Fruit fly (Drosophila melanogaster) whole organism, embryonic: ENCODE data around the gene CG14329.

Experiments
- ATbp ChIP-seq: fragments of 200-800 bp; sonication (Bioruptor generic); optimal IDR thresholded peaks from 2 replicates; lab custom pipeline; 2017; ENCODE audit warnings: missing biosample characterization, mild to moderate bottlenecking, missing genetic modification characterization, missing genetic modification reagents
- Atf3 ChIP-seq: fragments of 200-800 bp; sonication (Bioruptor generic); optimal IDR thresholded peaks from 3 replicates; lab custom pipeline; 2016; ENCODE audit warnings: missing biosample characterization, missing genetic modification characterization
- C15 ChIP-seq: fragments of 200-800 bp; sonication (Bioruptor generic); IDR thresholded peaks from 3 replicates; pipeline ENCODE4 v1.3.6; 2022; ENCODE audit warnings: missing biosample characterization, missing genetic modification characterization
- CG10565 ChIP-seq: fragments of 200-800 bp; sonication (Bioruptor generic); optimal IDR thresholded peaks from 3 replicates; lab custom pipeline; 2016; ENCODE audit warnings: missing biosample characterization, mild to moderate bottlenecking, missing genetic modification characterization
- CG12104 ChIP-seq: fragments of 200-800 bp; sonication (Bioruptor generic); optimal IDR thresholded peaks from 3 replicates; lab custom pipeline; 2016; ENCODE audit warnings: missing biosample characterization, missing genetic modification characterization
- CG13287 ChIP-seq: fragments of 200-800 bp; sonication (Bioruptor generic); IDR thresholded peaks from 2 replicates; pipeline ENCODE4 v1.3.6; 2022; ENCODE audit warnings: missing biosample characterization, missing genetic modification characterization; ENCODE audit not compliant: partially characterized antibody
- CG14710 ChIP-seq: fragments of 200-800 bp; sonication (Bioruptor generic); optimal IDR thresholded peaks from 3 replicates; lab custom pipeline; 2019; ENCODE audit warnings: missing biosample characterization, mild to moderate bottlenecking, missing genetic modification characterization, moderate library complexity
- CG15011 ChIP-seq: fragments of 200-800 bp; sonication (Bioruptor generic); optimal IDR thresholded peaks from 3 replicates; lab custom pipeline; 2018; ENCODE audit warnings: missing biosample characterization, mild to moderate bottlenecking, missing genetic modification characterization
- CG1529 ChIP-seq: fragments of 200-800 bp; sonication (Bioruptor generic); optimal IDR thresholded peaks from 3 replicates; lab custom pipeline; 2018; ENCODE audit warnings: missing biosample characterization, missing genetic modification characterization
- CG15479 ChIP-seq: fragments of 200-800 bp; sonication (Bioruptor generic); optimal IDR thresholded peaks from 3 replicates; lab custom pipeline; 2019; ENCODE audit warnings: missing biosample characterization, mild to moderate bottlenecking, missing genetic modification characterization, moderate library complexity
- CG17359 ChIP-seq: fragments of 200-800 bp; sonication (Bioruptor generic); optimal IDR thresholded peaks from 3 replicates; lab custom pipeline; 2018; ENCODE audit warnings: missing biosample characterization, mild to moderate bottlenecking, missing genetic modification characterization, moderate library complexity
- CG17568 ChIP-seq: fragments of 200-800 bp; sonication (Bioruptor generic); optimal IDR thresholded peaks from 2 replicates; lab custom pipeline; 2018; ENCODE audit warnings: missing biosample characterization, mild to moderate bottlenecking, missing genetic modification characterization, moderate library complexity
- CG18262 ChIP-seq: fragments of 200-800 bp; optimal IDR thresholded peaks from 3 replicates; lab custom pipeline; 2019; ENCODE audit warnings: missing biosample characterization, mild to moderate bottlenecking, missing genetic modification characterization, moderate library complexity
- CG2712 ChIP-seq: fragments of 200-800 bp; optimal IDR thresholded peaks from 3 replicates; lab custom pipeline; 2019; ENCODE audit warnings: missing biosample characterization, mild to moderate bottlenecking, missing genetic modification characterization, moderate library complexity
- CG30403 ChIP-seq: fragments of 200-800 bp; sonication (Bioruptor generic); optimal IDR thresholded peaks from 3 replicates; lab custom pipeline; 2016; ENCODE audit warnings: missing biosample characterization, missing genetic modification characterization
- CG31365 ChIP-seq: fragments of 200-800 bp; sonication (Bioruptor generic); optimal IDR thresholded peaks from 2 replicates; lab custom pipeline; 2018; ENCODE audit warnings: missing biosample characterization, mild to moderate bottlenecking, missing genetic modification characterization
- CG4820 ChIP-seq: fragments of 200-800 bp; sonication (Bioruptor generic); optimal IDR thresholded peaks from 3 replicates; lab custom pipeline; 2016; ENCODE audit warnings: missing biosample characterization, missing genetic modification characterization
- CG6813 ChIP-seq: fragments of 200-800 bp; sonication (Bioruptor generic); optimal IDR thresholded peaks from 2 replicates; lab custom pipeline; 2017; ENCODE audit warnings: missing biosample characterization, missing genetic modification characterization, mild to moderate bottlenecking, moderate library complexity, missing genetic modification reagents
- CG7839 ChIP-seq: fragments of 200-800 bp; sonication (Bioruptor generic); optimal IDR thresholded peaks from 3 replicates; lab custom pipeline; 2018; ENCODE audit warnings: missing biosample characterization, mild to moderate bottlenecking, missing genetic modification characterization, moderate library complexity
- CG9727 ChIP-seq: fragments of 200-800 bp; sonication (Bioruptor generic); optimal IDR thresholded peaks from 3 replicates; lab custom pipeline; 2017; ENCODE audit warnings: missing biosample characterization, mild to moderate bottlenecking, missing genetic modification characterization
- CG9797 ChIP-seq: fragments of 200-800 bp; sonication (Bioruptor generic); optimal IDR thresholded peaks from 3 replicates; lab custom pipeline; 2018; ENCODE audit warnings: missing biosample characterization, mild to moderate bottlenecking, missing genetic modification characterization
- CG9932 ChIP-seq: fragments of 200-800 bp; sonication (Bioruptor generic); IDR thresholded peaks from 2 replicates; pipeline ENCODE4 v1.3.6; 2022; ENCODE audit warnings: missing biosample characterization, missing genetic modification characterization
- CkIIα-i1 ChIP-seq: fragments of 200-800 bp; sonication (Bioruptor generic); IDR thresholded peaks from 2 replicates; pipeline ENCODE4 v1.3.6; 2022; ENCODE audit warnings: missing biosample characterization, missing genetic modification characterization
- Dll ChIP-seq: fragments of 200-800 bp; sonication (Bioruptor generic); IDR thresholded peaks from 4 replicates; pipeline ENCODE4 v1.3.6; 2022; ENCODE audit warnings: missing biosample characterization, missing genetic modification characterization; ENCODE audit not compliant: partially characterized antibody
- Doc3 ChIP-seq: fragments of 200-800 bp; sonication (Bioruptor generic); IDR thresholded peaks from 3 replicates; pipeline ENCODE4 v1.3.6; 2022; ENCODE audit warnings: missing biosample characterization, missing genetic modification characterization; ENCODE audit not compliant: partially characterized antibody
- Ets65A ChIP-seq: fragments of 200-800 bp; sonication (Bioruptor generic); peaks from one replicate; lab custom pipeline; 2016; ENCODE audit warnings: missing biosample characterization, missing genetic modification characterization
- Ets97D ChIP-seq: fragments of 200-800 bp; sonication (Bioruptor generic); optimal IDR thresholded peaks from 3 replicates; lab custom pipeline; 2016; ENCODE audit warnings: missing biosample characterization, missing genetic modification characterization
- HLH54F ChIP-seq: fragments of 200-800 bp; sonication (Bioruptor generic); optimal IDR thresholded peaks from 3 replicates; lab custom pipeline; 2016; ENCODE audit warnings: missing biosample characterization, missing genetic modification characterization
- Hr3 ChIP-seq: fragments of 200-800 bp; sonication (Bioruptor generic); optimal IDR thresholded peaks from 3 replicates; lab custom pipeline; 2016; ENCODE audit warnings: missing biosample characterization, missing genetic modification characterization
- Hsf ChIP-seq: fragments of 200-800 bp; sonication (Bioruptor generic); optimal IDR thresholded peaks from 3 replicates; lab custom pipeline; 2016; ENCODE audit warnings: missing biosample characterization, missing genetic modification characterization
- Mad ChIP-seq: fragments of 200-800 bp; sonication (Bioruptor generic); optimal IDR thresholded peaks from 2 replicates; lab custom pipeline; 2016; ENCODE audit warnings: missing biosample characterization, missing genetic modification characterization
- Mes4 ChIP-seq: fragments of 200-800 bp; sonication (Bioruptor generic); optimal IDR thresholded peaks from 2 replicates; lab custom pipeline; 2016; ENCODE audit warnings: missing biosample characterization, missing genetic modification characterization
- NC2β ChIP-seq: fragments of 200-800 bp; sonication (Bioruptor generic); optimal IDR thresholded peaks from 2 replicates; lab custom pipeline; 2016; ENCODE audit warnings: missing biosample characterization, missing genetic modification characterization
- Tbp ChIP-seq: fragments of >200 bp; optimal IDR thresholded peaks from 2 replicates; lab custom pipeline; 2018; ENCODE audit warnings: missing biosample characterization, missing genetic modification characterization
- abd-A ChIP-seq: fragments of 200-800 bp; sonication (Bioruptor generic); optimal IDR thresholded peaks from 3 replicates; lab custom pipeline; 2019; ENCODE audit warnings: missing biosample characterization, mild to moderate bottlenecking, missing genetic modification characterization, moderate library complexity
- ac ChIP-seq: fragments of 200-800 bp; sonication (Bioruptor generic); optimal IDR thresholded peaks from 3 replicates; lab custom pipeline; 2017; ENCODE audit warnings: missing biosample characterization, mild to moderate bottlenecking, missing genetic modification characterization
- ap ChIP-seq: fragments of 200-800 bp; sonication (Bioruptor generic); IDR thresholded peaks from 2 replicates; pipeline ENCODE4 v1.3.6; 2022; ENCODE audit warnings: missing biosample characterization, missing genetic modification characterization
- bigmax ChIP-seq: fragments of 200-800 bp; sonication (Bioruptor generic); optimal IDR thresholded peaks from 2 replicates; lab custom pipeline; 2018; ENCODE audit warnings: missing biosample characterization, mild to moderate bottlenecking, missing genetic modification characterization
- br ChIP-seq: fragments of >200 bp; optimal IDR thresholded peaks from 2 replicates; lab custom pipeline; 2017
- chm ChIP-seq: fragments of 200-800 bp; sonication (Bioruptor generic); IDR thresholded peaks from 2 replicates; pipeline ENCODE4 v1.3.6; 2022; ENCODE audit warnings: missing biosample characterization, missing genetic modification characterization
- dpn ChIP-seq, 2 experiments: fragments of 200-800 bp; sonication (Bioruptor generic); optimal IDR thresholded peaks; 3 replicates each; lab custom pipeline; 2016; ENCODE audit warnings: missing biosample characterization in 2 of 2, missing genetic modification characterization in 2 of 2
- fd64A ChIP-seq: fragments of 200-800 bp; sonication (Bioruptor generic); optimal IDR thresholded peaks from 3 replicates; lab custom pipeline; 2018; ENCODE audit warnings: missing biosample characterization, mild to moderate bottlenecking, missing genetic modification characterization
- lov ChIP-seq, 2 experiments: fragments of 200-800 bp in 1 of 2; fragments of >200 bp in 1 of 2; sonication (Bioruptor generic) in 1 of 2; IDR thresholded peaks in 1 of 2; optimal IDR thresholded peaks in 1 of 2; 2 replicates in 1 of 2; 3 replicates in 1 of 2; pipeline versions ENCODE4 v1.3.6 to Lab custom; 2017 to 2022; ENCODE audit warnings: missing biosample characterization in 1 of 2, missing genetic modification characterization in 1 of 2
- maf-S ChIP-seq: fragments of 200-800 bp; sonication (Bioruptor generic); optimal IDR thresholded peaks from 2 replicates; lab custom pipeline; 2016; ENCODE audit warnings: missing biosample characterization, missing genetic modification characterization
- odd ChIP-seq: fragments of 200-800 bp; sonication (Bioruptor generic); optimal IDR thresholded peaks from 2 replicates; lab custom pipeline; 2017; ENCODE audit warnings: missing biosample characterization, mild to moderate bottlenecking, missing genetic modification characterization
- pnt ChIP-seq: fragments of 200-800 bp; sonication (Bioruptor generic); optimal IDR thresholded peaks from 3 replicates; lab custom pipeline; 2016; ENCODE audit warnings: missing biosample characterization, missing genetic modification characterization
- scrt ChIP-seq: fragments of 200-800 bp; sonication (Bioruptor generic); optimal IDR thresholded peaks from 2 replicates; lab custom pipeline; 2018; ENCODE audit warnings: missing biosample characterization, mild to moderate bottlenecking, missing genetic modification characterization, moderate library complexity
- sisA ChIP-seq: fragments of 200-800 bp; sonication (Bioruptor generic); IDR thresholded peaks from 2 replicates; pipeline ENCODE4 v1.3.6; 2022; ENCODE audit warnings: missing biosample characterization, missing genetic modification characterization
- slbo ChIP-seq: fragments of 200-800 bp; sonication (Bioruptor generic); IDR thresholded peaks from 2 replicates; pipeline ENCODE4 v1.3.6; 2022; ENCODE audit warnings: missing biosample characterization, missing genetic modification characterization
- wek ChIP-seq: fragments of 200-800 bp; sonication (Bioruptor generic); optimal IDR thresholded peaks from 3 replicates; lab custom pipeline; 2018; ENCODE audit warnings: missing biosample characterization, mild to moderate bottlenecking, missing genetic modification characterization, moderate library complexity
- wor ChIP-seq: fragments of 200-800 bp; sonication (Bioruptor generic); IDR thresholded peaks from 2 replicates; pipeline ENCODE4 v1.3.6; 2022; ENCODE audit warnings: missing biosample characterization, missing genetic modification characterization

The CG14329 gene

dm6 chr3R:17655040-17655439 lies 45.9 kb downstream of the CG14329 start (continued):
- no peak for TF ChIP-seq Tbp (GFP tag; lab: Kevin White, UChicago)
- TF ChIP-seq CG14710 (tag; lab: Kevin White, UChicago), result peak; percentile 28
- peak; percentile 10 for TF ChIP-seq CG17359 (tag; lab: Kevin White, UChicago)
- peak; percentile 96 for TF ChIP-seq Ets97D (GFP tag; lab: Kevin White, UChicago)
- no peak for TF ChIP-seq slbo (GFP tag; lab: Robert Waterston, UW)
- TF ChIP-seq Hr3 (GFP tag; lab: Kevin White, UChicago), result no peak
- peak; percentile 67 for TF ChIP-seq chm (GFP tag; lab: Robert Waterston, UW)
- TF ChIP-seq br, result no peak
- TF ChIP-seq CG15011, result no peak
- no peak for TF ChIP-seq scrt
- TF ChIP-seq CG31365 (tag; lab: Kevin White, UChicago), result peak; percentile 15
- no peak for TF ChIP-seq C15 (GFP tag; lab: Robert Waterston, UW)
- 0 out of 2 replicates have a peak, but pooled peaks have one; percentile 21 for TF ChIP-seq ap (GFP tag; lab: Robert Waterston, UW)
- peak; percentile 31 for TF ChIP-seq fd64A
- TF ChIP-seq CG18262 (tag; lab: Kevin White, UChicago), result peak; percentile 5
- no peak for TF ChIP-seq CkIIα-i1 (GFP tag; lab: Robert Waterston, UW)
- peak; percentile 58 for TF ChIP-seq ATbp (GFP tag; lab: Kevin White, UChicago)
- peak; percentile 37 for TF ChIP-seq CG1529
- no peak for TF ChIP-seq CG9932
- no peak for TF ChIP-seq lov (optimal IDR thresholded peaks at IDR 0.05; lab: Kevin White, UChicago)
- TF ChIP-seq lov (GFP tag; IDR thresholded peaks at IDR 0.05; lab: Robert Waterston, UW), result peak; percentile 77; the same call in 2 of the 3 replicates
- no peak for TF ChIP-seq CG4820 (GFP tag; lab: Kevin White, UChicago)
- TF ChIP-seq Mad, result no peak
- TF ChIP-seq pnt (GFP tag; lab: Kevin White, UChicago), result no peak
- TF ChIP-seq Doc3, result no peak
- no peak for TF ChIP-seq NC2β (GFP tag; lab: Kevin White, UChicago)
- TF ChIP-seq CG30403 (GFP tag; lab: Kevin White, UChicago), result no peak
- no peak for TF ChIP-seq sisA
- TF ChIP-seq CG10565, result no peak
- peak; percentile 17 for TF ChIP-seq CG6813 (GFP tag; lab: Kevin White, UChicago)
- no peak for TF ChIP-seq Ets65A (GFP tag; lab: Kevin White, UChicago)
- TF ChIP-seq CG2712, result no peak
- peak; percentile 60 for TF ChIP-seq ac (GFP tag; lab: Kevin White, UChicago)
- TF ChIP-seq CG17568 (GFP tag; lab: Kevin White, UChicago), result peak; percentile 67
- TF ChIP-seq CG12104, result no peak
- TF ChIP-seq CG9727 (GFP tag; lab: Kevin White, UChicago), result peak; percentile 22
- no peak for TF ChIP-seq CG9797
- no peak for TF ChIP-seq abd-A (tag; lab: Kevin White, UChicago)
- no peak for TF ChIP-seq Dll (GFP tag; lab: Robert Waterston, UW)
- no peak for TF ChIP-seq CG13287 (GFP tag; lab: Robert Waterston, UW)
- TF ChIP-seq dpn (GFP tag; optimal IDR thresholded peaks at IDR 0.05; lab: Kevin White, UChicago), result no peak
- TF ChIP-seq odd, result peak; percentile 63
- no peak for TF ChIP-seq bigmax (GFP tag; lab: Kevin White, UChicago)
- no peak for TF ChIP-seq wor (GFP tag; lab: Robert Waterston, UW)
- TF ChIP-seq Mes4 (GFP tag; lab: Kevin White, UChicago), result peak; percentile 17
- TF ChIP-seq Atf3 (GFP tag; lab: Kevin White, UChicago), result no peak
- no peak for TF ChIP-seq maf-S
- TF ChIP-seq Hsf, result no peak
- no peak for TF ChIP-seq HLH54F
- TF ChIP-seq wek (GFP tag; lab: Kevin White, UChicago), result peak; percentile 65
- no peak for TF ChIP-seq CG7839
- TF ChIP-seq CG15479 (GFP tag; lab: Kevin White, UChicago), result peak; percentile 7
